Fruit fly (Drosophila melanogaster) whole organism: ENCODE measurements around the gene CG31493.

ENCODE experiments used
- CG8478 ChIP-seq: fragments of >200 bp; optimal IDR thresholded peaks from 2 replicates; lab custom pipeline; 2018; ENCODE audit warnings: inconsistent platforms
- Dll ChIP-seq: fragments of >200 bp; optimal IDR thresholded peaks from 2 replicates; lab custom pipeline; 2017
- EcR ChIP-seq, 2 experiments: fragments of >200 bp; optimal IDR thresholded peaks; 2 replicates each; lab custom pipeline; 2017; ENCODE audit warnings: missing biosample characterization in 2 of 2, missing genetic modification characterization in 2 of 2, missing genetic modification reagents in 2 of 2
- pan ChIP-seq: fragments of >200 bp; optimal IDR thresholded peaks from 2 replicates; lab custom pipeline; 2017
- psq ChIP-seq: fragments of >200 bp; optimal IDR thresholded peaks from 2 replicates; lab custom pipeline; 2017
- usp ChIP-seq: fragments of >200 bp; optimal IDR thresholded peaks from 2 replicates; lab custom pipeline; 2017; ENCODE audit warnings: missing biosample characterization, missing genetic modification characterization, mixed read lengths

Gene CG31493

DNA sequence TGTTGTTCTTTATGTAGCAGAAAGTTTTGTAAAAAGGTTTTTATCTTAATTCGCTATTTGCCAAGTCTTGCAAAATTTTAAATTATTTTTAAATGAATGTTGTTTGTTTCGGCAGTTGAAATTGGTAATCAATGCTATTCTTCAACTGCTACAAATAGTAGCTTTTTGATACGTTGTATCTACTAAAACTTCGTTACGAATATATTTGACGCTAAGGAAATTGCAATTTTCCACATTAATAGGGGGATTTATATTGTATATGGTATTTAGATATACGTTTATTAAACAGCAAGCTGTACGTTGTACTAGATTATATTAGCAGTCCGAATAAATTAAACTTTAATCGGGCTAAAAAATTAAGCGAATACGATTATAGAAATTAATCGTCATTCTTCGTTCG, at the start of gene CG31493:
Gene CG31493, plus strand, starts transcription at position 301 of the 400 bp plus-strand sequence.
- TF ChIP-seq Dll, result no peak
- TF ChIP-seq CG8478 (lab: Kevin White, UChicago), result no peak
- TF ChIP-seq pan, result no peak
- no peak for TF ChIP-seq psq
- TF ChIP-seq usp (GFP tag; lab: Kevin White, UChicago), result no peak
- TF ChIP-seq EcR (GFP tag; optimal IDR thresholded peaks at IDR 0.05; lab: Kevin White, UChicago), result no peak

DNA sequence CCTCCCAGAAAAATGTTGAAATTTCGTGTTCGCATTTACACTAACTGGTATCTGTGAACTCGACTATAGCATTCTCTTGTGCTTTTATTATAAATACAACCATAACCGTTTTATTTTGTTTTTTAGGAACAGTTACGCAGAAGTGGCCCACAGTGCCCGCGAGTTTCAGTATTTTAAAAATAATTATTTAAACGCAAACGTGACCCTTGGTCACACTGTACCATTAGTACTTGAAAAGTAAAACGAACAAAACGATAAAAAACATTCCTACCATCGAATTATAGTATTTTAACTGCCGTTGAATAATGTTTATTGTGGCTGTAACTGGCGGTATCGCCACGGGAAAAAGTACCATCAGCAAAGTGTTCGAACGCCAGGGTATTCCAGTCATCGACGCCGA, 49.4 kb upstream of the CG31493 start, which contains the start of gene Dpck:
Gene Dpck, plus strand, starts transcription at position 211 of the 400 bp plus-strand sequence.
- no peak for TF ChIP-seq pan
- TF ChIP-seq usp (GFP tag; lab: Kevin White, UChicago), result no peak
- no peak for TF ChIP-seq CG8478 (lab: Kevin White, UChicago)
- TF ChIP-seq Dll, result no peak
- TF ChIP-seq psq, result no peak
- no peak for TF ChIP-seq EcR (GFP tag; optimal IDR thresholded peaks at IDR 0.05; lab: Kevin White, UChicago)

DNA sequence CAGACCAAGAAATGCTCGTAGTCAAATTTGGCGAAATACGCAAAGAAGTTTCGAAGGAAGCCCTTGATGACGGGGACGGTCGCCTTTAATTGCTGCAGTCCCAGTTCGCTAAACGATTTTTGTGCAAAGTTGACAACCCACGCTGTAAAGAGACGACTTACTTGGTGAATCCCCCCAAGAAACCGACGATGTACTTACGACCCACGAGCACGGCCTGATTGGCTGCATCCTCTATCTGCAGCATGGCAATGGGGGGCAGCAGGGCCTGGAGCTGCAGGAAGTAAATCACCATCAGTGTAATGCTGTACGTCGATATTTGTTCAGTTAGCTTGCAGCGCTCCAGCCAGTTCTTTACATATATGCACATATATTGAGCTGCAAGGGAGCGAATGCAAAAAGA, 47.6 kb upstream of the CG31493 start:
- no peak for TF ChIP-seq CG8478 (lab: Kevin White, UChicago)
- TF ChIP-seq Dll, result no peak
- TF ChIP-seq EcR (GFP tag; optimal IDR thresholded peaks at IDR 0.05; lab: Kevin White, UChicago), result no peak
- no peak for TF ChIP-seq pan
- TF ChIP-seq usp (GFP tag; lab: Kevin White, UChicago), result no peak
- TF ChIP-seq psq, result no peak

DNA sequence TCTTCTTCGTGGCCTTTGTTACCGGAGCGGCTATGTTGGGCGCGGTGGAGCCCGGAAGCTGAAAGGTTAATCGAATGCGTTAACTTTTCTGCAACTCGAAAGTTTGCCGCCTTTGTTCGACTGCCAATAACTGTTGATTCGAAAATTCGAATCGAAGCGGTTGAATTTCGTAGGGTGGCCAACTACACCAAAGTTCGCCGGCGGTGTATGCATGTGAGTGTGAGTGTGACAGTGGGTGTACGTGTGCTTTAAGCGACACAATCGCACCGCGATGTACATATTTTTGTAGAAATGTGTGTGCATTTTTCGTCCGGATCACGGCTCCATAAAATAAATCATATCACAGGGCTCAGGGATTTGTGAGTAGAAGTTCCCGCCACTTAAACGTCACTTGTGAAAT, 45.9 kb upstream of the CG31493 start:
- TF ChIP-seq Dll (no peak), psq (no peak), usp (GFP tag; lab: Kevin White, UChicago) (no peak), EcR (GFP tag; optimal IDR thresholded peaks at IDR 0.05; lab: Kevin White, UChicago) (no peak), CG8478 (lab: Kevin White, UChicago) (no peak), pan (no peak)

DNA sequence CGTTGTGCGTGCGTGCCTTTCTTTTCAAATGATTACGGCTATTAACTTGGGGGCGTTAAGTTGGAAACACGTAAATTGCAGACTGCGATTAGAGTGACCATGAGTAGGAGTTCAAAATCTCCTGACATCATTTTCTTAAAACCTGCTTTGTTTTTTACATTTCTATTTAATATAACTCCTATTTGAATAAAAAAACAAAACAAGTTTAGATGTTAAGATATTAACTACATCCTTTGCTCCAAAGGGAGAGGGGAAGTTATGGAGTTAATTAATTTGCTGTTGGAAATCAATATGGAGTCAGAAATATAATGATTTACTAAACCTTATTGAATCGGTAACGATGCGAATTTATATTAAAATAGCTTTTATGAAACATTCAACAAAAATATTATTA, 45.4 kb upstream of the CG31493 start, which contains the start of gene Tailor:
Gene Tailor, minus strand, starts transcription at position 101 of the 394 bp plus-strand sequence.
- TF ChIP-seq pan (no peak), usp (GFP tag; lab: Kevin White, UChicago) (no peak), psq (no peak), CG8478 (lab: Kevin White, UChicago) (no peak), EcR (GFP tag; optimal IDR thresholded peaks at IDR 0.05; lab: Kevin White, UChicago) (no peak), Dll (no peak)

DNA sequence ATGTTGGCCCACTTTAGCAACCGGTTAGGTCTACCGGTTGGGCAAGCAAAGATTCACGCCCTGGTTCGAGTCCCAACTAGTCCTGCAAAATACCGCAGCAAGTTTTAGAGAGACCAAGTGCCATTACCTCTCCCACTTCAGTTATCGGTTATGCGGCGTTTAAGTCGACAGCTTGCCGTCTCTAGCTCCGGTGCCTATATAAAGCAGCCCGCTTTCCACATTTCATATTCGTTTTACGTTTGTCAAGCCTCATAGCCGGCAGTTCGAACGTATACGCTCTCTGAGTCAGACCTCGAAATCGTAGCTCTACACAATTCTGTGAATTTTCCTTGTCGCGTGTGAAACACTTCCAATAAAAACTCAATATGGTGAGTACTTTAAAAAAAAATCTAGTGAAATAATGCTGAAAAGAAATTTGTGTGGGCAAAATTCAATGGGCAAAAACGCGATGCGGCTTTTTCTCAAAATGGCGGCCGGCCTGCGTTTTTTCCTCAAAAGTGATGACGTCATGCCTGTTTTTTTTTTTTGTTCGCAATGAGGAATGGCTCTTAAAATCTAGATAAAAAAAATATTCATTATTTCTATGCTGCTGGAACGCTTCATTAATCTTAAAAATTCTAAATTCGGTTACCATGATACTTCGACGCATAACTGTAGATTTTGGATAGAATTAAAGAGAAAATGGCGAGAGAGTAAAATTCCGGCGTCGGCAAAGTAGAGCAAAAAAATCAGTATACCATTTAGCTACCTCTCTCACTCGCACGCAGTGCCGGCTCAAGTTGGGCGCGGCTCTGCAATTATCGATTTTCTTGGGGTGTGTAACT, 44.8 kb upstream of the CG31493 start, which contains the start of gene alphaTub84B:
Gene alphaTub84B, plus strand, starts transcription at position 223 of the 824 bp plus-strand sequence.
- TF ChIP-seq pan (no peak), usp (GFP tag; lab: Kevin White, UChicago) (no peak), EcR (GFP tag; optimal IDR thresholded peaks at IDR 0.05; lab: Kevin White, UChicago) (no peak), psq (no peak), Dll (no peak), CG8478 (lab: Kevin White, UChicago) (no peak)

DNA sequence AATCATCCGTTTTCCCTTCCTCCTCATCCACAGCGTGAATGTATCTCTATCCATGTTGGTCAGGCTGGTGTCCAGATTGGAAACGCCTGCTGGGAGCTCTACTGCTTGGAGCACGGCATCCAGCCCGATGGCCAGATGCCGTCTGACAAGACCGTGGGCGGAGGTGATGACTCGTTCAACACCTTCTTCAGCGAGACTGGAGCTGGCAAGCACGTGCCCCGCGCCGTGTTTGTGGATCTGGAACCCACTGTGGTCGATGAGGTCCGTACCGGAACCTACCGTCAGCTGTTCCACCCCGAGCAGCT, 44.2 kb upstream of the CG31493 start:
- no peak for TF ChIP-seq EcR (GFP tag; optimal IDR thresholded peaks at IDR 0.05; lab: Kevin White, UChicago)
- no peak for TF ChIP-seq Dll
- TF ChIP-seq usp (GFP tag; lab: Kevin White, UChicago), result no peak
- no peak for TF ChIP-seq CG8478 (lab: Kevin White, UChicago)
- no peak for TF ChIP-seq pan
- no peak for TF ChIP-seq psq

DNA sequence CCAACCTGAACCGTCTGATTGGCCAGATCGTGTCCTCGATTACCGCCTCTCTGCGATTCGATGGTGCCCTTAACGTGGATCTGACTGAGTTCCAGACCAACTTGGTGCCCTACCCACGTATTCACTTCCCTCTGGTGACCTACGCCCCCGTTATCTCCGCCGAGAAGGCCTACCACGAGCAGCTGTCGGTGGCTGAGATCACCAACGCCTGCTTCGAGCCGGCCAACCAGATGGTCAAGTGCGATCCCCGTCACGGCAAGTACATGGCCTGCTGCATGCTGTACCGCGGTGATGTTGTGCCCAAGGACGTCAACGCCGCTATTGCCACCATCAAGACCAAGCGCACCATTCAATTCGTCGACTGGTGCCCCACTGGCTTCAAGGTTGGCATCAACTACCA, 43.5 kb upstream of the CG31493 start:
- TF ChIP-seq pan, result no peak

DNA sequence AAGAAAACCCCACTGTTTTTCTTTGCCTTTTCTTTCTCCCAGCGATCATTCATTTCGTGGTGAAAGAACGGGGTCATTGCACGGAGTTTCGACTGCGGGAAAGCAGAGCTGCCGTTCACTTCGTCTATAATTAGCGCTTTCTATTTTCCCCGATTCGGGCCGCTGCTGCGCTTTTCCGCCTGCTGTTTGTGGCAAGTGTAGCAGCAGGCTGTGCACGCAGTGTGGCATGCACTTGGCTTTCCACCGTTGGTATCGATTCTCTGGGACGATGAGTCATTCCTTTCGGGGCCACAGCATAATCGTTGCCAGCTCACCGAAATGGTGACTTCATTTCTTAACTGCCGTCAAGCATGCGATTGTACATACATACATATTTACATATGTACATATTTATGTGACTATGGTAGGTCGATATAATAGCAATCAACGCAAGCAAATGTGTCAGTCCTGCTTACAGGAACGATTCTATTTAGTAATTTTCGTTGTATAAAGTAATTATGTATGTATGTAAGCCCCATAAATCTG, 42.5 kb upstream of the CG31493 start:
- TF ChIP-seq psq (no peak), EcR (GFP tag; optimal IDR thresholded peaks at IDR 0.05; lab: Kevin White, UChicago) (no peak), Dll (no peak), CG8478 (lab: Kevin White, UChicago) (no peak), pan (no peak), usp (GFP tag; lab: Kevin White, UChicago) (no peak)

DNA sequence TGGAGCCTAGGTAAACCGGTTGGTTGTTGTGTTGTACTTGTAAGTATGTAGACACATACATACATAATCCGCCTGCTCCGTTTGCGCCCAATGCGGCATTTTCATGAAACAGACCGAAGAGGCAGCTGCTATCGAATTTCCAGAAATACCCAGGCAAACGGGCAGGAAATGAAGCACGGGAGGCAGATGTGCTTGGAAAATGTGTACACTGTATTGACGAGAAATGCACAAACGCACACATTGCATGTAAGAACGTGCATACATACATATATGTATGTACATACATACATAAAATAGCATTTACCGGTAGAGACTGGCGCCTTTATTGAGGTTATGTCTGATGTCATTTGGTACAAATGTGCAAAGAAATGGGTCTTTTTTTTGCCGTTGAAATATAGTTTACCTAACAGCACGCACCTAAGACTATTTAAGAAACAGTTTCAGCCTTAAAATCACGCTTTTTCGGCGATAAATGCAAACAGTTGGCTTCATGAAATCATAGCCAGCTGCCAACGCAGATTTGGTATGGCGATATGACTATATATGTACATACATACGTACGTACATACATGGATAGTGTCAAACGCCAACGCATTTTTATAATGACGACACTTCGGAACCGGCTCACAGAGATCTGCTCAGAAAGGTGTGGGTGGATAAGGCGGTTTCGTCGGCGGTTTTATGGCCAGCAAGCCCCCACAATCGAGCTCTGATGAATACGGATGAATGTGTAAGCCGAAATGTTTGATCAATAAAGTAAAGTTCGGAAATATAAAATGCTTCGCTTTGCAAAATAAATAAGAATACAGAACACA, 41.6 kb upstream of the CG31493 start:
- TF ChIP-seq psq (no peak), Dll (no peak), usp (GFP tag; lab: Kevin White, UChicago) (no peak), CG8478 (lab: Kevin White, UChicago) (no peak)

DNA sequence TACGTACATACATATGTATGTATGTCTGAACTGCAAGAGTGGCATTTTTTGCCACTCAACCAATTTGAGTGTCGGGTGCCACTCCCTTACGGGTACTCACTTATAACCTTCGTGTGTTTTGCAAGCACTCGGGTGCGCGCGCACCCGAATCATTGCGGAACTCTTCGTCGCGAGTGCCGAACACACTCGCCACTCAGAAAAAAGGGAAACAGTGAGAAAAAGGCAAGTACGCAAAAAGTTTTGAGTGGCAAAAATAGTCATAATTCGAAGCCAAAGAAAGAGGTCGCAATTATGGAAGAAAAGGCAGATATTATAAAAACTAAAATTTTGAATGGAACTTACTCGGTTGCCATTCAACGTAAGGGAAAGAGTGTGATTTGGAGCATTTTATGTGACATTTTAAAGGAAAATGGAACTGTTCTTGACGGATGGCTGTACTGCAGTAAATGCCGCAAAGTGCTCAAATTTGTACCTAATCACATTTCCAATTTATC, 41.0 kb upstream of the CG31493 start:
- TF ChIP-seq Dll (no peak), pan (peak; percentile 87)

DNA sequence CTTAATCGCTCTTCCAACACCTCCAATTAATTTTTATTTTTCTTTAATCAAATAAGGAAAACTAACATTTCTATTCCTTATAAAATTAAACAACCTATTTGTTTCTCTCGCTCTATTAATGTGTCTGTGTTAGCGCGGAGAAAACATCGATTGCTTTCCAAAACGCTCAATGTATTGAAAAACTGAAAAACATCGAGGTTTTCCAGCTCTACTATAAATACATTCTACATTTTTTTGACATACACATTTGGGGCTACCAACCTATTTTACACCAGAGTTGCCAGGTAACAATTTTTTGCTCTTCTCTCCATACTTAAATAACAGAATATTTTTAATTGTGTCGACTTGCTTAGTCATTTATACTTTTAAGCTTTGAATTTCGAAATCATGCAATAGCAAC, 39.5 kb upstream of the CG31493 start:
- TF ChIP-seq pan (no peak), EcR (GFP tag; optimal IDR thresholded peaks at IDR 0.05; lab: Kevin White, UChicago) (no peak), psq (no peak)

DNA sequence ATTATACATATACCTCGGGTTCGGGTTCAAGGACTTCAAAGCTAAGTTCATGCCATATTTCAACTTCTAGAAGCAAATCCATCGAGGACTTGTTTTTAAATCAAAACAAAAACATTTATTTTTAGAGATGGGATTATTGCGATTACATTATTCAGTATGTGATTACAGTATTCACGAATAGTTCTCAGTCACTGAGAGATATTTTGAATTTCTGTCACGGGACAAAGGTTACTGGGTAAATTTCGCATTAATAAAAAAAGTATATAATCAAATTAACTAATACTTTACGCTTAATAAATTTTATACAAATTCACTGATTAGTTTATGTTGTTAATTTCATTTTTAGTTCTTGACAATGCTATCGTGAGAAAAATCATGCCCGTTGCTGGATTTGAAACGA, 37.8 kb upstream of the CG31493 start:
- no peak for TF ChIP-seq Dll
- TF ChIP-seq usp (GFP tag; lab: Kevin White, UChicago), result no peak
- no peak for TF ChIP-seq pan
- TF ChIP-seq CG8478 (lab: Kevin White, UChicago), result no peak
- no peak for TF ChIP-seq psq
- no peak for TF ChIP-seq EcR (GFP tag; optimal IDR thresholded peaks at IDR 0.05; lab: Kevin White, UChicago)
